Worm (Caenorhabditis elegans): ENCODE data around the gene twk-36.

The twk-36 gene

DNA sequence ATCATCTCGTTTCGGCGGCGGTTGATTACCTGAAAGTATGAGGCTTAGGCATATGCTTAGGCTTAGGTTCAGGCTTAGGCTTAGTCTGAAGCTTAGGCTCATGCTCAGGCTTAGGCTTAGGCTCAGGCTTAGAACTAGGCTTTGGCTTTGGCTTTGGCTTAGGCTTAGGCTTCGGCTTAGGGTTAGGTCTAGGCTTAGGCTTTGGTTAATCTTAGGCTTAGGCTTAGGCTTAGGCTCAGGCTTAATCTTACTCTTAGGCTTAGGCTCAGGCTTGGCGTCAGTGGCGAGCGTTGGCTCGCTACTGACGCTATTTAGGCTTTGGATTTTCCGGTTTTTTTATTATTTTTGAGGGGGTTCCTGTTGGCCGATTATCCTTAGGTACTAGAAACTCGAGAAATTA lies 3.1 kb downstream of the twk-36 start:
- TF ChIP-seq ceh-36 (tag; optimal IDR thresholded peaks at IDR 0.05), result peak; percentile 71
- no peak for TF ChIP-seq aly-1 (tag; optimal IDR thresholded peaks at IDR 0.05)

ce11 chrV:17739801-17740200 lies 7.1 kb downstream of the twk-36 start, which contains the start of gene cutl-4:
TSS of gene cutl-4 (minus strand) at chrV:17739901.
- TF ChIP-seq scrt-1 (GFP tag; IDR thresholded peaks at IDR 0.05) (no peak), aly-1 (tag; optimal IDR thresholded peaks at IDR 0.05) (no peak), B0310.2 (tag; optimal IDR thresholded peaks at IDR 0.05) (no peak), ceh-13 (GFP tag; optimal IDR thresholded peaks at IDR 0.05) (no peak), hmbx-1 (tag; optimal IDR thresholded peaks at IDR 0.05) (no peak), ama-1 (optimal IDR thresholded peaks at IDR 0.05) (no peak), ets-7 (tag; optimal IDR thresholded peaks at IDR 0.05) (no peak), pes-1 (GFP tag; IDR thresholded peaks at IDR 0.05) (no peak), sea-1 (GFP tag; conservative IDR thresholded peaks at IDR 0.05) (no peak), tra-4 (tag; optimal IDR thresholded peaks at IDR 0.05) (no peak), hnd-1 (tag; optimal IDR thresholded peaks at IDR 0.05) (no peak), ceh-36 (tag; optimal IDR thresholded peaks at IDR 0.05) (no peak), F13C5.2 (tag; optimal IDR thresholded peaks at IDR 0.05) (no peak), flt-1 (GFP tag; IDR thresholded peaks at IDR 0.05) (no peak), tbx-37 (GFP tag; conservative IDR thresholded peaks at IDR 0.05) (no peak), hmg-4 (GFP tag; optimal IDR thresholded peaks at IDR 0.05) (no peak)

DNA sequence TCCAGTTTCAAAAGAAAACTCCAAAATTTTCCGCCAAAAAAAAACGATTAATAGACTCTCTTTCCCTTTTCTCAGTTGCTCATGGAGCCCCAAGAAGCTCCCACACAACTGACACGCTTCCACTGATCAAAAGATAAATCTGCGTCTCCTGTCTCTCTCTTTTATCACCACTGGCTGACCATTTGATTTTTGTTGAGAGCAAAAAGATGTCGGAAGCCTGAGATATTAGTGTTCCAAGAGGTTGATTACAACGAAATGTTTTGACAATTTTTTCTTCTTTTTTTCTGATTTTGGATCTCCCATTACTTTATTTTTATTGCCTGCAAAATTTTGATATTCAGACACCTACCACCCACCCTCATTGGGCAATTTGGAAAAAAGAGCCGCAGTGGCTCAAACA lies 14.3 kb downstream of the twk-36 start, which contains the start of gene twk-42:
Gene twk-42, minus strand, starts transcription at position 101 of the 400 bp plus-strand sequence.
- TF ChIP-seq ama-1 (optimal IDR thresholded peaks at IDR 0.05), result no peak
- TF ChIP-seq ceh-36 (tag; optimal IDR thresholded peaks at IDR 0.05), result no peak
- no peak for TF ChIP-seq tra-4 (tag; optimal IDR thresholded peaks at IDR 0.05)
- TF ChIP-seq scrt-1 (GFP tag; IDR thresholded peaks at IDR 0.05), result no peak

DNA sequence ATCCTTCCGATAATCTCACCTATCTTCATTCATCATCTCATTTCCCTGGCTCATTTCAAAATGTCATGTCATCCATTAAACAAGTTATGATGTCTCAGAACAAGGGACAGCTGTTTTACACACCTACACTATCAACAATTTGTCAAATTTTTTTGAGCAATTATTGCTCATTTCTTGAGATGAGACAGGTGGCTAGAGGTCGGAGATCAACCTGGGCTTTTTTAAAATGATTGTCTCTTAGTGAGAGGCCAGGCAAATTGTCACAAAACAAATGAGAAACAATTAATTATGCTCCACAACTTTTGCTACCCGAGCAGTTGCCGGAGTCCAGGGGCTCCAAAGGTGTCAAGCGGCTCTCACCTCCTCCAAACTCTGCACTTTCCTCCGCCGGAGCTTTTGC lies 18.1 kb downstream of the twk-36 start:
- TF ChIP-seq tbx-11 (GFP tag; IDR thresholded peaks at IDR 0.05) (no peak), aly-1 (tag; optimal IDR thresholded peaks at IDR 0.05) (no peak), hnd-1 (tag; optimal IDR thresholded peaks at IDR 0.05) (no peak), tbx-37 (GFP tag; conservative IDR thresholded peaks at IDR 0.05) (no peak), hmbx-1 (tag; optimal IDR thresholded peaks at IDR 0.05) (no peak), ama-1 (optimal IDR thresholded peaks at IDR 0.05) (no peak), B0310.2 (tag; optimal IDR thresholded peaks at IDR 0.05) (no peak), pes-1 (GFP tag; IDR thresholded peaks at IDR 0.05) (no peak), sea-1 (GFP tag; conservative IDR thresholded peaks at IDR 0.05) (no peak), hmg-4 (GFP tag; optimal IDR thresholded peaks at IDR 0.05) (no peak), scrt-1 (GFP tag; IDR thresholded peaks at IDR 0.05) (no peak), ets-7 (tag; optimal IDR thresholded peaks at IDR 0.05) (no peak), ceh-13 (GFP tag; optimal IDR thresholded peaks at IDR 0.05) (no peak), F13C5.2 (tag; optimal IDR thresholded peaks at IDR 0.05) (no peak), tra-4 (tag; optimal IDR thresholded peaks at IDR 0.05) (no peak), flt-1 (GFP tag; IDR thresholded peaks at IDR 0.05) (no peak), ceh-36 (tag; optimal IDR thresholded peaks at IDR 0.05) (no peak)

DNA sequence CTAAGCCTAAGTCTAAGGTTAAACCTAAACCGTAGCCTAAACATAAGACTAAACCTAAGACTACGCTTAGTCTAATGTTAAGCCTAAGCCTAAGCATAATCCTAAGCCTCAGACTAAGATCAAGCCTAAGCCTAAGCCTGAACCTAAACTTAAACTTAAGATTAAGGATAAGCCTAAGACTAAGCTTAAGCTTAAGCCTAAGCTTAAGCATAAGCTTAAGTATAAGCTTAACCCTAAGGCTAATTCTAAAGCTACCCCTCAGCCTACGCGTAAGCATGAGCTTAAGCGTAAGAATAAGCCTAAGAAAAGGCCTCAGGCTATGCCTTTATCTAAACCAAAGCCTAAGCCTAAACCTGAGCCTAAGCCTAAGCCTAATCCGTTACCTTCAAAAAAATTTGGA lies 18.5 kb downstream of the twk-36 start:
- TF ChIP-seq aly-1 (tag; optimal IDR thresholded peaks at IDR 0.05) (no peak), flt-1 (GFP tag; IDR thresholded peaks at IDR 0.05) (no peak), sea-1 (GFP tag; conservative IDR thresholded peaks at IDR 0.05) (no peak), ceh-36 (tag; optimal IDR thresholded peaks at IDR 0.05) (peak; percentile 69), tra-4 (tag; optimal IDR thresholded peaks at IDR 0.05) (no peak)

- no peak for TF ChIP-seq tbx-11 (GFP tag; IDR thresholded peaks at IDR 0.05)
- no peak for TF ChIP-seq hmg-4 (GFP tag; optimal IDR thresholded peaks at IDR 0.05)
- TF ChIP-seq F13C5.2 (tag; optimal IDR thresholded peaks at IDR 0.05), result no peak
- TF ChIP-seq hnd-1 (tag; optimal IDR thresholded peaks at IDR 0.05), result no peak
- TF ChIP-seq B0310.2 (tag; optimal IDR thresholded peaks at IDR 0.05), result no peak
- TF ChIP-seq flt-1 (GFP tag; IDR thresholded peaks at IDR 0.05), result no peak
- no peak for TF ChIP-seq pes-1 (GFP tag; IDR thresholded peaks at IDR 0.05)
- TF ChIP-seq ets-7 (tag; optimal IDR thresholded peaks at IDR 0.05), result no peak
- no peak for TF ChIP-seq ceh-13 (GFP tag; optimal IDR thresholded peaks at IDR 0.05)
- TF ChIP-seq scrt-1 (GFP tag; IDR thresholded peaks at IDR 0.05), result no peak
- TF ChIP-seq ama-1 (optimal IDR thresholded peaks at IDR 0.05), result no peak
- no peak for TF ChIP-seq sea-1 (GFP tag; conservative IDR thresholded peaks at IDR 0.05)
- no peak for TF ChIP-seq tbx-37 (GFP tag; conservative IDR thresholded peaks at IDR 0.05)
- TF ChIP-seq ceh-36 (tag; optimal IDR thresholded peaks at IDR 0.05), result no peak
- no peak for TF ChIP-seq hmbx-1 (tag; optimal IDR thresholded peaks at IDR 0.05)
Observed at ce11 chrV:17724704-17725103, 22.2 kb downstream of the twk-36 start, which contains the start of gene fat-5. TSS of gene fat-5 (plus strand) at chrV:17725004.

DNA sequence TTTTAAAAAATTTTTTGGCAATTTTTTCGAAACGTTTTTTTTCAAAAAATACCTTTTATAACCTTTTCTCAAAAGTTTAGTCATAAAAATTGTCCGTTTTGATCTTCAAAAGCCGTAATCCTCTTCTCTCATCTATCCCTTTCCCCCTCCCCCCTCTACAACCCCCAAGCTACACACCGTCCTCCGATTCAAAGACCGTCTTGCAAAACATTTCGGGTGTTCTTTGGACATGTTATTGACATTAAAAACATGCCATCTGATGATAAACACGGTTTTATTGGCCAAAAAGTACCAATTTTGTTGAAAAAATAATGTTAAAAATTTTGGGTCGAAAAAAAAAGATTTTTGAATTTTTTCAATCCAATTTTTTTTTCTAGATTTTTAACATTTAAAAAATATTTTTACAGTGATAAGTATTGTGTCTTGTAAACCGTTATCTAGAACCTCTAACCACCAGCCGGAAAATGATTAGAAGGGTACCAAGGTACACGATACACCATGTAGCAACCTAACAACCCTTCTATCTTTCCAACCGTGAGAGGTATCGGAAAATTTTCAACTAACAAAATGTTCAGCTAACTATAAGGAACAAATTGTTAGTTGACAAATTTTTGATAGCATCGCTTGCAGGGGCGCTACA lies 23.6 kb downstream of the twk-36 start:
- TF ChIP-seq aly-1 (tag; optimal IDR thresholded peaks at IDR 0.05), result no peak
- TF ChIP-seq ets-7 (tag; optimal IDR thresholded peaks at IDR 0.05), result no peak
- TF ChIP-seq ceh-13 (GFP tag; optimal IDR thresholded peaks at IDR 0.05), result no peak
- TF ChIP-seq flt-1 (GFP tag; IDR thresholded peaks at IDR 0.05), result no peak
- TF ChIP-seq hmg-4 (GFP tag; optimal IDR thresholded peaks at IDR 0.05), result no peak
- TF ChIP-seq hmbx-1 (tag; optimal IDR thresholded peaks at IDR 0.05), result no peak
- TF ChIP-seq tbx-37 (GFP tag; conservative IDR thresholded peaks at IDR 0.05), result no peak
- no peak for TF ChIP-seq tra-4 (tag; optimal IDR thresholded peaks at IDR 0.05)
- no peak for TF ChIP-seq sea-1 (GFP tag; conservative IDR thresholded peaks at IDR 0.05)
- TF ChIP-seq hnd-1 (tag; optimal IDR thresholded peaks at IDR 0.05), result no peak
- no peak for TF ChIP-seq pes-1 (GFP tag; IDR thresholded peaks at IDR 0.05)

- TF ChIP-seq tbx-37 (GFP tag; conservative IDR thresholded peaks at IDR 0.05) (no peak), aly-1 (tag; optimal IDR thresholded peaks at IDR 0.05) (no peak), ceh-13 (GFP tag; optimal IDR thresholded peaks at IDR 0.05) (no peak)
Observed at ce11 chrV:17722553-17722952, 24.3 kb downstream of the twk-36 start.
